Fruit fly (Drosophila melanogaster) whole organism, embryonic: ENCODE data around the gene mio.

Experiments
- BEAF-32 ChIP-seq: fragments of 200-800 bp; sonication (Bioruptor generic); optimal IDR thresholded peaks from 3 replicates; lab custom pipeline; 2017; ENCODE audit warnings: missing biosample characterization, missing genetic modification characterization, mild to moderate bottlenecking, moderate library complexity, missing genetic modification reagents
- Bgb ChIP-seq: fragments of 200-800 bp; sonication (Bioruptor generic); IDR thresholded peaks from 2 replicates; pipeline ENCODE4 v1.3.6; 2022; ENCODE audit warnings: missing biosample characterization, missing genetic modification characterization; ENCODE audit not compliant: partially characterized antibody
- Bteb2 ChIP-seq: fragments of 200-800 bp; sonication (Bioruptor generic); optimal IDR thresholded peaks from 2 replicates; lab custom pipeline; 2016; ENCODE audit warnings: missing biosample characterization, missing genetic modification characterization
- CG10274 ChIP-seq: fragments of 200-800 bp; sonication (Bioruptor generic); optimal IDR thresholded peaks from 3 replicates; lab custom pipeline; 2017; ENCODE audit warnings: missing biosample characterization, mild to moderate bottlenecking, missing genetic modification characterization
- CG11085 ChIP-seq: fragments of 200-800 bp; sonication (Bioruptor generic); IDR thresholded peaks from 2 replicates; pipeline ENCODE4 v1.3.6; 2022; ENCODE audit warnings: missing biosample characterization, missing genetic modification characterization
- CG11398 ChIP-seq: fragments of 200-800 bp; sonication (Bioruptor generic); optimal IDR thresholded peaks from 2 replicates; lab custom pipeline; 2016; ENCODE audit warnings: missing biosample characterization, missing genetic modification characterization
- CG12659 ChIP-seq: fragments of 200-800 bp; sonication (Bioruptor generic); optimal IDR thresholded peaks from 3 replicates; lab custom pipeline; 2017; ENCODE audit warnings: mild to moderate bottlenecking, missing biosample characterization, missing genetic modification reagents, missing genetic modification characterization
- CG15073 ChIP-seq: fragments of 200-800 bp; sonication (Bioruptor generic); optimal IDR thresholded peaks from 2 replicates; lab custom pipeline; 2016; ENCODE audit warnings: missing biosample characterization, missing genetic modification characterization
- CG15269 ChIP-seq: fragments of 200-800 bp; sonication (Bioruptor generic); optimal IDR thresholded peaks from 2 replicates; lab custom pipeline; 2018; ENCODE audit warnings: missing biosample characterization, mild to moderate bottlenecking, missing genetic modification characterization, moderate library complexity
- CG17186 ChIP-seq: fragments of 200-800 bp; sonication (Bioruptor generic); optimal IDR thresholded peaks from 3 replicates; lab custom pipeline; 2017; ENCODE audit warnings: missing biosample characterization, missing genetic modification reagents, missing genetic modification characterization
- CG18476 ChIP-seq: fragments of 200-800 bp; sonication (Bioruptor generic); optimal IDR thresholded peaks from 2 replicates; lab custom pipeline; 2016; ENCODE audit warnings: missing biosample characterization, mild to moderate bottlenecking, missing genetic modification characterization
- CG2875 ChIP-seq: fragments of 200-800 bp; sonication (Bioruptor generic); optimal IDR thresholded peaks from 2 replicates; lab custom pipeline; 2017; ENCODE audit warnings: missing biosample characterization, mild to moderate bottlenecking, missing genetic modification characterization, missing genetic modification reagents
- CG43689 ChIP-seq: fragments of 200-800 bp; sonication (Bioruptor generic); IDR thresholded peaks from 2 replicates; pipeline ENCODE4 v1.3.6; 2022; ENCODE audit warnings: missing biosample characterization, missing genetic modification characterization
- CG6765 ChIP-seq: fragments of 200-800 bp; sonication (Bioruptor generic); optimal IDR thresholded peaks from 3 replicates; lab custom pipeline; 2017; ENCODE audit warnings: missing biosample characterization, mild to moderate bottlenecking, missing genetic modification characterization
- Doc2 ChIP-seq: fragments of 200-800 bp; sonication (Bioruptor generic); IDR thresholded peaks from 2 replicates; pipeline ENCODE4 v1.3.6; 2022; ENCODE audit warnings: missing biosample characterization, missing genetic modification characterization
- Dp ChIP-seq: fragments of 200-800 bp; sonication (Bioruptor generic); optimal IDR thresholded peaks from 2 replicates; lab custom pipeline; 2018; ENCODE audit warnings: missing biosample characterization, mild to moderate bottlenecking, missing genetic modification characterization, moderate library complexity
- Dref ChIP-seq: fragments of 200-800 bp; sonication (Bioruptor generic); IDR thresholded peaks from 2 replicates; pipeline ENCODE4 v1.3.6; 2022; ENCODE audit warnings: missing biosample characterization, missing genetic modification characterization
- Elba2 ChIP-seq: fragments of 200-800 bp; sonication (Bioruptor generic); optimal IDR thresholded peaks from 3 replicates; lab custom pipeline; 2016; ENCODE audit warnings: missing biosample characterization, missing genetic modification characterization
- GATAe ChIP-seq: fragments of 200-800 bp; sonication (Bioruptor generic); conservative IDR thresholded peaks from 2 replicates; pipeline ENCODE4 v1.3.6; 2022; ENCODE audit warnings: missing biosample characterization, missing genetic modification characterization
- Lhr ChIP-seq: fragments of 200-800 bp; sonication (Bioruptor generic); optimal IDR thresholded peaks from 3 replicates; lab custom pipeline; 2017; ENCODE audit warnings: mild to moderate bottlenecking, missing biosample characterization, missing genetic modification reagents, missing genetic modification characterization
- MESR4 ChIP-seq: fragments of 200-800 bp; sonication (Bioruptor generic); optimal IDR thresholded peaks from 2 replicates; lab custom pipeline; 2018; ENCODE audit warnings: missing biosample characterization, mild to moderate bottlenecking, missing genetic modification characterization, moderate library complexity
- Mad ChIP-seq: fragments of 200-800 bp; sonication (Bioruptor generic); optimal IDR thresholded peaks from 2 replicates; lab custom pipeline; 2016; ENCODE audit warnings: missing biosample characterization, missing genetic modification characterization
- NC2α ChIP-seq: fragments of 200-800 bp; sonication (Bioruptor generic); optimal IDR thresholded peaks from 2 replicates; lab custom pipeline; 2016; ENCODE audit warnings: missing biosample characterization, missing genetic modification characterization
- Nf-YC ChIP-seq: fragments of 200-800 bp; optimal IDR thresholded peaks from 3 replicates; lab custom pipeline; 2019; ENCODE audit warnings: missing biosample characterization, mild to moderate bottlenecking, missing genetic modification characterization, moderate library complexity
- Sry-β ChIP-seq: fragments of 200-800 bp; sonication (Bioruptor generic); optimal IDR thresholded peaks from 2 replicates; lab custom pipeline; 2018; ENCODE audit warnings: missing biosample characterization, mild to moderate bottlenecking, missing genetic modification characterization, moderate library complexity
- Trl ChIP-seq, 3 experiments: fragments of >200 bp in 2 of 3; fragments of 200-800 bp in 1 of 3; sonication (Bioruptor generic) in 1 of 3; optimal IDR thresholded peaks; 2 replicates in 1 of 3; 3 replicates in 2 of 3; lab custom pipeline; 2016 to 2017; ENCODE audit warnings: missing biosample characterization in 1 of 3, missing genetic modification characterization in 1 of 3
- amos ChIP-seq: fragments of 200-800 bp; sonication (Bioruptor generic); IDR thresholded peaks from 2 replicates; pipeline ENCODE4 v1.3.6; 2022; ENCODE audit warnings: missing biosample characterization, missing genetic modification characterization; ENCODE audit not compliant: partially characterized antibody
- ato ChIP-seq: fragments of 200-800 bp; sonication (Bioruptor generic); IDR thresholded peaks from 2 replicates; pipeline ENCODE4 v1.3.6; 2022; ENCODE audit warnings: missing biosample characterization, missing genetic modification characterization; ENCODE audit not compliant: partially characterized antibody
- bsh ChIP-seq, 2 experiments: fragments of 200-800 bp; sonication (Bioruptor generic); optimal IDR thresholded peaks; 2 replicates each; lab custom pipeline; 2017 to 2018; ENCODE audit warnings: mild to moderate bottlenecking in 2 of 2, missing biosample characterization in 2 of 2, missing genetic modification characterization in 2 of 2, moderate library complexity in 1 of 2
- btn ChIP-seq: fragments of 200-800 bp; sonication (Bioruptor generic); optimal IDR thresholded peaks from 2 replicates; lab custom pipeline; 2016; ENCODE audit warnings: missing biosample characterization, missing genetic modification characterization
- chn ChIP-seq: fragments of 200-800 bp; sonication (Bioruptor generic); optimal IDR thresholded peaks from 2 replicates; lab custom pipeline; 2016; ENCODE audit warnings: missing biosample characterization, missing genetic modification characterization
- croc ChIP-seq: fragments of 200-800 bp; sonication (Bioruptor generic); conservative IDR thresholded peaks from 3 replicates; pipeline ENCODE4 v1.3.6; 2022; ENCODE audit warnings: missing biosample characterization, missing genetic modification characterization
- dan ChIP-seq: fragments of 200-800 bp; sonication (Bioruptor generic); IDR thresholded peaks from 2 replicates; pipeline ENCODE4 v1.3.6; 2022; ENCODE audit warnings: missing biosample characterization, missing genetic modification characterization
- esg ChIP-seq: fragments of 200-800 bp; sonication (Bioruptor generic); conservative IDR thresholded peaks from 2 replicates; pipeline ENCODE4 v1.3.6; 2022; ENCODE audit warnings: missing biosample characterization, missing genetic modification characterization
- fd3F ChIP-seq: fragments of 200-800 bp; sonication (Bioruptor generic); optimal IDR thresholded peaks from 2 replicates; lab custom pipeline; 2018; ENCODE audit warnings: missing biosample characterization, mild to moderate bottlenecking, missing genetic modification characterization, moderate library complexity
- fd96Cb ChIP-seq: fragments of 200-800 bp; sonication (Bioruptor generic); optimal IDR thresholded peaks from 2 replicates; lab custom pipeline; 2018; ENCODE audit warnings: missing biosample characterization, mild to moderate bottlenecking, missing genetic modification characterization, moderate library complexity
- grn ChIP-seq: fragments of 200-800 bp; sonication (Bioruptor generic); optimal IDR thresholded peaks from 3 replicates; lab custom pipeline; 2017; ENCODE audit warnings: missing biosample characterization, missing genetic modification characterization
- gro ChIP-seq: fragments of 200-800 bp; sonication (Bioruptor generic); optimal IDR thresholded peaks from 2 replicates; lab custom pipeline; 2016; ENCODE audit warnings: missing biosample characterization, missing genetic modification characterization
- gt ChIP-seq: fragments of 200-800 bp; sonication (Bioruptor generic); IDR thresholded peaks from 2 replicates; pipeline ENCODE4 v1.3.6; 2022; ENCODE audit warnings: missing biosample characterization, missing genetic modification characterization
- insv ChIP-seq, 2 experiments: fragments of 200-800 bp; sonication (Bioruptor generic); optimal IDR thresholded peaks; 3 replicates each; lab custom pipeline; 2016 to 2018; ENCODE audit warnings: missing biosample characterization in 2 of 2, missing genetic modification characterization in 2 of 2
- kay ChIP-seq: fragments of 200-800 bp; sonication (Bioruptor generic); optimal IDR thresholded peaks from 2 replicates; lab custom pipeline; 2016; ENCODE audit warnings: missing biosample characterization, missing genetic modification characterization
- lbe ChIP-seq: fragments of 200-800 bp; sonication (Bioruptor generic); optimal IDR thresholded peaks from 2 replicates; lab custom pipeline; 2016; ENCODE audit warnings: missing biosample characterization, mild to moderate bottlenecking, missing genetic modification characterization
- nmo ChIP-seq: fragments of 200-800 bp; sonication (Bioruptor generic); optimal IDR thresholded peaks from 2 replicates; lab custom pipeline; 2018; ENCODE audit warnings: missing biosample characterization, mild to moderate bottlenecking, missing genetic modification characterization, moderate library complexity
- org-1 ChIP-seq: fragments of 200-800 bp; sonication (Bioruptor generic); optimal IDR thresholded peaks from 2 replicates; lab custom pipeline; 2017; ENCODE audit warnings: missing biosample characterization, missing genetic modification characterization
- p53 ChIP-seq: fragments of 200-800 bp; sonication (Bioruptor generic); optimal IDR thresholded peaks from 2 replicates; lab custom pipeline; 2016; ENCODE audit warnings: missing biosample characterization, missing genetic modification characterization
- row ChIP-seq: fragments of 200-800 bp; sonication (Bioruptor generic); IDR thresholded peaks from 3 replicates; pipeline ENCODE4 v1.3.6; 2022; ENCODE audit warnings: missing biosample characterization, missing genetic modification characterization
- schlank ChIP-seq: fragments of 200-800 bp; sonication (Bioruptor generic); optimal IDR thresholded peaks from 2 replicates; lab custom pipeline; 2018; ENCODE audit warnings: missing biosample characterization, mild to moderate bottlenecking, missing genetic modification characterization
- sisA ChIP-seq: fragments of 200-800 bp; sonication (Bioruptor generic); IDR thresholded peaks from 2 replicates; pipeline ENCODE4 v1.3.6; 2022; ENCODE audit warnings: missing biosample characterization, missing genetic modification characterization
- tna ChIP-seq: fragments of 200-800 bp; sonication (Bioruptor generic); IDR thresholded peaks from 2 replicates; pipeline ENCODE4 v1.3.6; 2022; ENCODE audit warnings: missing biosample characterization, missing genetic modification characterization; ENCODE audit not compliant: partially characterized antibody
- wor ChIP-seq: fragments of 200-800 bp; sonication (Bioruptor generic); IDR thresholded peaks from 2 replicates; pipeline ENCODE4 v1.3.6; 2022; ENCODE audit warnings: missing biosample characterization, missing genetic modification characterization
- z ChIP-seq: fragments of 200-800 bp; sonication (Bioruptor generic); IDR thresholded peaks from 3 replicates; pipeline ENCODE4 v1.3.6; 2022; ENCODE audit warnings: missing biosample characterization, missing genetic modification characterization

The mio gene

DNA sequence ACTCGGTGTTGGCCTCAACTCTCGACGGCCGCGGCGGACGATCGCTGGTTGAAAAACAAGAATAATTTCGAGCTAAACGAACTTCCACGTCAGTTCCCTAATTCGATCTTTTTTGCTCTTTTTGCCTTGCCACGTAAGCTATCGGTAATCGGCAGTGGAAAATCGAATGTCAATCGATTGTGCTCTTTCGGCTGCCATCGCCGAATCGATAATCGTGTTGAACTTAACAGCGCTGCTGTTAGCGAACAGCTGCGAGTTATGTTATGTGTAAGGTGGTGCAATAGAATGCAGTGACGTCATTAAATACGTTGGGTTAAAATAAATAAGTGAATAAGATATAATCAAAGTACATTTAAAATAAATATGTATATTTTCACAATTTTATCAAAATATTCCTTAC, 19.6 kb downstream of the mio start, which contains the start of gene Sec24CD:
Gene Sec24CD, minus strand, starts transcription at position 123 of the 400 bp plus-strand sequence.
- no peak for TF ChIP-seq croc
- peak; percentile 22 for TF ChIP-seq nmo
- no peak for TF ChIP-seq CG43689 (GFP tag; lab: Robert Waterston, UW)
- no peak for TF ChIP-seq CG2875 (GFP tag; lab: Kevin White, UChicago)
- TF ChIP-seq chn (GFP tag; lab: Kevin White, UChicago) = no peak
- peak; percentile 84; the same call in 1 of the 2 replicates for TF ChIP-seq amos (GFP tag; lab: Robert Waterston, UW)
- TF ChIP-seq sisA = no peak
- TF ChIP-seq ato = peak; percentile 98
- TF ChIP-seq btn (GFP tag; lab: Kevin White, UChicago) = no peak
- TF ChIP-seq row (GFP tag; lab: Robert Waterston, UW) = peak; percentile 80
- TF ChIP-seq Lhr (GFP tag; lab: Kevin White, UChicago) = no peak
- no peak for TF ChIP-seq fd96Cb (tag; lab: Kevin White, UChicago)
- TF ChIP-seq Sry-β (GFP tag; lab: Kevin White, UChicago) = no peak
- peak; percentile 97 for TF ChIP-seq Dref
- no peak for TF ChIP-seq CG15269 (tag; lab: Kevin White, UChicago)
- no peak for TF ChIP-seq bsh (GFP tag; optimal IDR thresholded peaks at IDR 0.05; lab: Kevin White, UChicago)
- peak; percentile 43 for TF ChIP-seq Dp
- no peak for TF ChIP-seq esg
- TF ChIP-seq CG18476 (GFP tag; lab: Kevin White, UChicago) = no peak
- no peak for TF ChIP-seq gro (GFP tag; lab: Kevin White, UChicago)
- TF ChIP-seq Nf-YC = no peak
- TF ChIP-seq MESR4 (GFP tag; lab: Kevin White, UChicago) = peak; percentile 84
- peak; percentile 61 for TF ChIP-seq BEAF-32 (GFP tag; lab: Kevin White, UChicago)
- TF ChIP-seq wor = no peak
- TF ChIP-seq CG6765 (GFP tag; lab: Kevin White, UChicago) = no peak
- TF ChIP-seq insv (GFP tag; optimal IDR thresholded peaks at IDR 0.05; lab: Kevin White, UChicago) = no peak
- no peak for TF ChIP-seq CG15073
- no peak for TF ChIP-seq CG10274 (GFP tag; lab: Kevin White, UChicago)
- TF ChIP-seq CG11085 (GFP tag; lab: Robert Waterston, UW) = no peak
- TF ChIP-seq lbe (GFP tag; lab: Kevin White, UChicago) = peak; percentile 46
- TF ChIP-seq GATAe (GFP tag; lab: Robert Waterston, UW) = no peak
- TF ChIP-seq tna (GFP tag; lab: Robert Waterston, UW) = peak; percentile 97
- TF ChIP-seq grn (GFP tag; lab: Kevin White, UChicago) = no peak
- TF ChIP-seq CG17186 (GFP tag; lab: Kevin White, UChicago) = peak; percentile 10
- no peak for TF ChIP-seq dan (GFP tag; lab: Robert Waterston, UW)
- peak; percentile 96 for TF ChIP-seq Bgb (GFP tag; lab: Robert Waterston, UW)
- TF ChIP-seq z (GFP tag; lab: Robert Waterston, UW) = no peak
- TF ChIP-seq NC2α (GFP tag; lab: Kevin White, UChicago) = no peak
- no peak for TF ChIP-seq Trl (optimal IDR thresholded peaks at IDR 0.05; lab: Kevin White, UChicago)
- no peak for TF ChIP-seq Trl (GFP tag; optimal IDR thresholded peaks at IDR 0.05; lab: Kevin White, UChicago)
- TF ChIP-seq CG11398 (GFP tag; lab: Kevin White, UChicago) = no peak
- no peak for TF ChIP-seq org-1 (GFP tag; lab: Kevin White, UChicago)
- TF ChIP-seq Doc2 (GFP tag; lab: Robert Waterston, UW) = no peak
- TF ChIP-seq Bteb2 (GFP tag; lab: Kevin White, UChicago) = no peak
- TF ChIP-seq CG12659 = peak; percentile 73
- no peak for TF ChIP-seq Elba2 (GFP tag; lab: Kevin White, UChicago)
- no peak for TF ChIP-seq gt (GFP tag; lab: Robert Waterston, UW)
- TF ChIP-seq fd3F (GFP tag; lab: Kevin White, UChicago) = no peak
- TF ChIP-seq p53 = no peak
- TF ChIP-seq kay (GFP tag; lab: Kevin White, UChicago) = no peak
- no peak for TF ChIP-seq Mad (GFP tag; lab: Kevin White, UChicago)
- no peak for TF ChIP-seq schlank (tag; lab: Kevin White, UChicago)
